Worm (Caenorhabditis elegans) whole organism, L1 larva: ENCODE data around the gene osm-8.

Source experiments
- F16B12.6 ChIP-seq: fragments of 150-350 bp; optimal IDR thresholded peaks from 2 replicates; lab custom pipeline; 2014; ENCODE audit warnings: missing biosample characterization, missing genetic modification characterization
- alr-1 ChIP-seq: fragments of 200-800 bp; sonication (Bioruptor generic); optimal IDR thresholded peaks from 2 replicates; lab custom pipeline; 2018; ENCODE audit warnings: borderline replicate concordance, mild to moderate bottlenecking, missing genetic modification characterization, missing compliant biosample characterization
- aly-2 ChIP-seq: fragments of 150-350 bp; optimal IDR thresholded peaks from 2 replicates; lab custom pipeline; 2014; ENCODE audit warnings: missing biosample characterization, missing genetic modification characterization
- ama-1 ChIP-seq: fragments of 150-350 bp; optimal IDR thresholded peaks from 2 replicates; lab custom pipeline; 2014
- blmp-1 ChIP-seq: fragments of 150-350 bp; optimal IDR thresholded peaks from 2 replicates; lab custom pipeline; 2014; ENCODE audit warnings: missing biosample characterization, missing genetic modification characterization
- ceh-63 ChIP-seq: fragments of 200-800 bp; sonication (Bioruptor generic); optimal IDR thresholded peaks from 2 replicates; lab custom pipeline; 2018; ENCODE audit warnings: mild to moderate bottlenecking, missing genetic modification characterization, missing compliant biosample characterization
- ceh-82 ChIP-seq, 3 experiments: fragments of 150-350 bp in 1 of 3; sonication (generic microtip) in 2 of 3; optimal IDR thresholded peaks; 2 replicates each; lab custom pipeline; 2014 to 2017; ENCODE audit warnings: missing biosample characterization in 3 of 3, missing genetic modification characterization in 3 of 3
- ceh-90 ChIP-seq: sonication (generic microtip); optimal IDR thresholded peaks from 2 replicates; lab custom pipeline; 2016; ENCODE audit warnings: missing genetic modification characterization, missing compliant biosample characterization
- dpl-1 ChIP-seq, 3 experiments: fragments of 150-350 bp in 2 of 3; sonication (generic microtip) in 1 of 3; optimal IDR thresholded peaks; 2 replicates each; lab custom pipeline; 2014 to 2017; ENCODE audit warnings: missing biosample characterization in 3 of 3, missing genetic modification characterization in 3 of 3, missing genetic modification reagents in 3 of 3
- elt-2 ChIP-seq: sonication (generic microtip); optimal IDR thresholded peaks from 2 replicates; lab custom pipeline; 2016; ENCODE audit warnings: missing genetic modification characterization, mild to moderate bottlenecking, inconsistent platforms, missing compliant biosample characterization, missing genetic modification reagents
- fkh-4 ChIP-seq: sonication (generic microtip); optimal IDR thresholded peaks from 2 replicates; lab custom pipeline; 2016; ENCODE audit warnings: missing compliant biosample characterization, missing genetic modification characterization, borderline replicate concordance
- fkh-8 ChIP-seq: sonication (generic microtip); optimal IDR thresholded peaks from 2 replicates; lab custom pipeline; 2016; ENCODE audit warnings: mild to moderate bottlenecking, missing genetic modification characterization, missing compliant biosample characterization
- grh-1 ChIP-seq: fragments of 200-800 bp; sonication (Bioruptor generic); IDR thresholded peaks from 2 replicates; pipeline ENCODE4 v1.3.6; 2022; ENCODE audit warnings: missing genetic modification reagents, missing genetic modification characterization, missing compliant biosample characterization
- irx-1 ChIP-seq: sonication (generic microtip); optimal IDR thresholded peaks from 2 replicates; lab custom pipeline; 2016; ENCODE audit warnings: missing genetic modification characterization, missing compliant biosample characterization
- jun-1 ChIP-seq: fragments of 150-350 bp; optimal IDR thresholded peaks from 2 replicates; lab custom pipeline; 2014; ENCODE audit warnings: missing biosample characterization, missing genetic modification reagents, missing genetic modification characterization
- lin-13 ChIP-seq: fragments of 150-350 bp; optimal IDR thresholded peaks from 2 replicates; lab custom pipeline; 2014; ENCODE audit warnings: missing biosample characterization, missing genetic modification reagents, missing genetic modification characterization
- lin-14 ChIP-seq: fragments of 200-800 bp; sonication (Bioruptor generic); optimal IDR thresholded peaks from 2 replicates; lab custom pipeline; 2018; ENCODE audit warnings: mild to moderate bottlenecking, missing genetic modification characterization, moderate library complexity, missing compliant biosample characterization
- lir-3 ChIP-seq: sonication (generic microtip); optimal IDR thresholded peaks from 2 replicates; lab custom pipeline; 2016; ENCODE audit warnings: mild to moderate bottlenecking, missing genetic modification characterization, moderate library complexity, missing compliant biosample characterization; ENCODE audit not compliant: poor library complexity
- mab-9 ChIP-seq: fragments of 200-800 bp; sonication (Bioruptor generic); IDR thresholded peaks from 2 replicates; pipeline ENCODE4 v1.3.6; 2022; ENCODE audit warnings: missing genetic modification reagents, missing genetic modification characterization, missing compliant biosample characterization
- nhr-11 ChIP-seq: fragments of 150-350 bp; optimal IDR thresholded peaks from 2 replicates; lab custom pipeline; 2014; ENCODE audit warnings: missing biosample characterization, missing genetic modification characterization
- nhr-28 ChIP-seq: fragments of 150-350 bp; optimal IDR thresholded peaks from 2 replicates; lab custom pipeline; 2014; ENCODE audit warnings: missing biosample characterization, missing genetic modification characterization
- nhr-71 ChIP-seq: sonication (generic microtip); optimal IDR thresholded peaks from 2 replicates; lab custom pipeline; 2016; ENCODE audit warnings: mild to moderate bottlenecking, missing genetic modification characterization, moderate library complexity, missing compliant biosample characterization
- nhr-76 ChIP-seq: sonication (generic microtip); optimal IDR thresholded peaks from 2 replicates; lab custom pipeline; 2017; ENCODE audit warnings: missing biosample characterization, missing genetic modification characterization
- nhr-84 ChIP-seq: sonication (generic microtip); optimal IDR thresholded peaks from 2 replicates; lab custom pipeline; 2017; ENCODE audit warnings: missing biosample characterization, missing genetic modification characterization
- nhr-85 ChIP-seq: sonication (generic microtip); peaks from one replicate; lab custom pipeline; 2016; ENCODE audit warnings: missing genetic modification characterization, inconsistent platforms, missing compliant biosample characterization
- nhr-90 ChIP-seq: sonication (generic microtip); optimal IDR thresholded peaks from 2 replicates; lab custom pipeline; 2016; ENCODE audit warnings: mild to moderate bottlenecking, missing genetic modification characterization, missing compliant biosample characterization; ENCODE audit not compliant: poor library complexity
- pax-3 ChIP-seq: fragments of 200-800 bp; sonication (Bioruptor generic); optimal IDR thresholded peaks from 2 replicates; lab custom pipeline; 2018; ENCODE audit warnings: mild to moderate bottlenecking, missing genetic modification characterization, moderate library complexity, missing compliant biosample characterization
- pqm-1 ChIP-seq: sonication (generic microtip); optimal IDR thresholded peaks from 3 replicates; lab custom pipeline; 2017; ENCODE audit warnings: missing biosample characterization, missing genetic modification characterization
- skn-1 ChIP-seq: fragments of 150-350 bp; optimal IDR thresholded peaks from 2 replicates; lab custom pipeline; 2014; ENCODE audit warnings: missing biosample characterization, missing genetic modification characterization
- snpc-4 ChIP-seq: fragments of 150-350 bp; optimal IDR thresholded peaks from 2 replicates; lab custom pipeline; 2014; ENCODE audit warnings: missing biosample characterization, missing genetic modification characterization
- sup-37 ChIP-seq: fragments of 200-800 bp; sonication (Bioruptor generic); optimal IDR thresholded peaks from 2 replicates; lab custom pipeline; 2018; ENCODE audit warnings: mild to moderate bottlenecking, missing genetic modification characterization, missing compliant biosample characterization
- tbx-2 ChIP-seq: sonication (generic microtip); optimal IDR thresholded peaks from 2 replicates; lab custom pipeline; 2016; ENCODE audit warnings: missing genetic modification characterization, missing compliant biosample characterization
- tlp-1 ChIP-seq: fragments of 150-350 bp; optimal IDR thresholded peaks from 2 replicates; lab custom pipeline; 2014; ENCODE audit warnings: missing biosample characterization, missing genetic modification characterization
- unc-130 ChIP-seq: fragments of 150-350 bp; optimal IDR thresholded peaks from 2 replicates; lab custom pipeline; 2017; ENCODE audit warnings: missing biosample characterization, missing genetic modification characterization, inconsistent platforms
- vab-15 ChIP-seq: sonication (generic microtip); optimal IDR thresholded peaks from 2 replicates; lab custom pipeline; 2017; ENCODE audit warnings: missing genotype, mild to moderate bottlenecking, missing genetic modification characterization, missing compliant biosample characterization
- zag-1 ChIP-seq: fragments of 150-350 bp; optimal IDR thresholded peaks from 2 replicates; lab custom pipeline; 2014; ENCODE audit warnings: missing biosample characterization, missing genetic modification characterization
- zip-4 ChIP-seq: fragments of 200-800 bp; sonication (Bioruptor generic); optimal IDR thresholded peaks from 2 replicates; lab custom pipeline; 2018; ENCODE audit warnings: mild to moderate bottlenecking, missing genetic modification characterization, moderate library complexity, missing compliant biosample characterization
- ztf-11 ChIP-seq, 2 experiments: sonication (generic microtip); optimal IDR thresholded peaks; 2 replicates each; lab custom pipeline; 2016 to 2017; ENCODE audit warnings: missing genetic modification characterization in 2 of 2, missing biosample characterization in 1 of 2, missing compliant biosample characterization in 1 of 2
- ztf-4 ChIP-seq: fragments of 150-350 bp; optimal IDR thresholded peaks from 2 replicates; lab custom pipeline; 2014; ENCODE audit warnings: missing biosample characterization, missing genetic modification characterization

Gene osm-8

DNA sequence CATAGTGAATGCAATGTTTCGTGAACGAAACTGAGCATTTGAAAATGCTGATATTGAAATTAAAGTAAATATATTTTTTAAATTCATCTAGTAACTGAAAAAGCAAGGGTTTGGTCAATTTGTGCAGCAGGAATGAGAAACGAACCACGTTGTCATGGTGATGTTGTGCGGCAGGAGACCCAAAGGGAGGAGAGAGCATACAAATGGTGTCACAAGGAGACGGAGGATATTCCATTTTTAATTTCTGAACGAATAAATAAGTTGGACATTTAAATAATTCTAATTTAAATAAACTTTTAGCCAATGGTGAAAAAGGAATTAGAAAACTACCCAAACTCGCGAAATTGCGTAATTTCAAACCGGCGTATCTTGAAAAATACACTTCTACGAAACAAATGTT is 21.7 kb downstream of the osm-8 start, which contains the start of gene mks-3:
Gene mks-3, minus strand, starts transcription at position 101 of the 400 bp plus-strand sequence.
- no peak for TF ChIP-seq blmp-1
- TF ChIP-seq fkh-8 (tag; lab: Kevin White, UChicago), result peak; percentile 8

DNA sequence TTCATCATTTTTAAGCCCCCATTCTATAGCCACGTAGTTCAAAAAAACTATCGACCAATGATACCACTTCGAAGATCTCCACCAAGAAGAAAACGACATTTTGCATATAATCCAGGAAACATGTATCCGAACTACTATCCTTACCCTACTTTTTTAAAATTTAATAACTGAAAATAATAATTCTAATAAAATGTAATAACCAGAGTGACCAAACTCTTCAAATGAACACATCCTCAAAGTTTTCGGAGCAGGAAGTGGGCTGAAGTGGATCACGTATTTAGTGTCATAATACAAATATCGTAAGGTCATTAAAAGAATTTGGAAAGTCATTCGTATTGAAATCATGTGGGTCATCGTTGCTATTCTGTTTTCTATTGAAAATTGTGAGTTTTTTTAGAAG is 27.8 kb downstream of the osm-8 start, which contains the start of gene F35D2.6:
Gene F35D2.6, plus strand, starts transcription at position 301 of the 400 bp plus-strand sequence.
- TF ChIP-seq jun-1 (tag; lab: Kevin White, UChicago) (no peak), irx-1 (tag; lab: Kevin White, UChicago) (no peak), ceh-82 (tag; optimal IDR thresholded peaks at IDR 0.05; lab: Kevin White, UChicago) (no peak), dpl-1 (GFP tag; optimal IDR thresholded peaks at IDR 0.05; lab: Kevin White, UChicago) (no peak), nhr-28 (no peak), zip-4 (GFP tag; lab: Kevin White, UChicago) (no peak), nhr-85 (tag; lab: Kevin White, UChicago) (no peak), grh-1 (GFP tag; lab: Robert Waterston, UW) (no peak), lin-13 (GFP tag; lab: Kevin White, UChicago) (no peak), nhr-90 (tag; lab: Kevin White, UChicago) (no peak), nhr-71 (no peak), ztf-4 (tag; lab: Kevin White, UChicago) (no peak), zag-1 (tag; lab: Kevin White, UChicago) (no peak), vab-15 (tag; lab: Kevin White, UChicago) (no peak), alr-1 (tag; lab: Kevin White, UChicago) (no peak)
- TF ChIP-seq, all 84 proteins: peak for 0

DNA sequence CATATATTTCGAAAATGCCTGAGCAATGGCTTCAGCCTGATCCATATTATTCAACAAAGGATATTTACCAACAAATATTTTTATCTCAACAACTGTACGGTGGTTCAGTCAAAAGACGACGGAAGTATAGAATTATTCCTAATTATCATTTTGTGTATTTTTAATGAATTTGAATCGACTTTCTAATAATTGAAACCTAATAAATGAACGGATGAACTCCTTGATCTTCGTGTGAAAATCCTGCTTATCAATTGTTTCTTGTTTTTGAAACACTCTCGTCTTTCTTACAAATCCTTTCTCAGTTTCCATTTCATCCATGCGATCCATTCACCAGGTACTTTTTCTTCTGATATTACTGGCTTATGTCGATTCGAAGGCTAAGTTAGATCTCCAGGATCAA is 29.6 kb downstream of the osm-8 start, which contains the start of gene F35D2.1:
Gene F35D2.1, plus strand, starts transcription at position 301 of the 400 bp plus-strand sequence.
- TF ChIP-seq nhr-76 (no peak), lin-14 (GFP tag; lab: Kevin White, UChicago) (no peak), mab-9 (GFP tag; lab: Robert Waterston, UW) (no peak), sup-37 (GFP tag; lab: Kevin White, UChicago) (no peak), ceh-90 (tag; lab: Kevin White, UChicago) (no peak), jun-1 (tag; lab: Kevin White, UChicago) (no peak), nhr-85 (tag; lab: Kevin White, UChicago) (no peak), pax-3 (tag; lab: Kevin White, UChicago) (no peak), F16B12.6 (tag; lab: Kevin White, UChicago) (no peak), unc-130 (tag; lab: Kevin White, UChicago) (no peak), tlp-1 (tag; lab: Kevin White, UChicago) (no peak), nhr-28 (no peak), nhr-84 (no peak), aly-2 (no peak), pqm-1 (tag; lab: Kevin White, UChicago) (no peak), zag-1 (tag; lab: Kevin White, UChicago) (no peak)

DNA sequence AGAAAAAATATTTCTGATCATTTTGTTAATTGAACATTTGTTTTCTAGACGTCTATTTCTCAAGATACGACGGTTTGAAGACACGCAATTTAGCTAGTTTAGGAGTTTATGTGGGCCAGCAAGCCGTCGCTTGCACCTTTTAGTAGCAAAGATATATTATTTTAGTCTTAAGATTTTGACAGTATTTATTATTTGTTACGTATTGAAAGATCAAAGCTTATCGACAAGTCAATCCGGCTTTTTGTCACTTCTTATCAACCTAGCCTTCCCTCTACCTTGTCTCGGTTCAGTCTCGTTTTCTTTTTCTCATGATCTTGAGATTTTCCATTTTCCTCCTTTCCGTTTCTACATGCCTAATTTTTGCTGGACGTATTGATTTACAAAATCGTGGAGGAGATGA is 31.1 kb downstream of the osm-8 start, which contains the start of gene F35D2.2:
Gene F35D2.2, plus strand, starts transcription at position 301 of the 400 bp plus-strand sequence.
- TF ChIP-seq skn-1 (tag; lab: Kevin White, UChicago) (no peak), fkh-8 (tag; lab: Kevin White, UChicago) (no peak), snpc-4 (tag; lab: Kevin White, UChicago) (no peak), pax-3 (tag; lab: Kevin White, UChicago) (no peak), ztf-11 (tag; optimal IDR thresholded peaks at IDR 0.05; lab: Kevin White, UChicago) (no peak), irx-1 (tag; lab: Kevin White, UChicago) (no peak), nhr-90 (tag; lab: Kevin White, UChicago) (no peak), tbx-2 (no peak), fkh-4 (tag; lab: Kevin White, UChicago) (no peak), elt-2 (tag; lab: Kevin White, UChicago) (no peak), dpl-1 (GFP tag; optimal IDR thresholded peaks at IDR 0.05; lab: Kevin White, UChicago) (no peak), lir-3 (tag; lab: Kevin White, UChicago) (no peak), nhr-11 (tag; lab: Kevin White, UChicago) (no peak), ama-1 (lab: Kevin White, UChicago) (no peak), ceh-63 (GFP tag; lab: Kevin White, UChicago) (no peak), lin-14 (GFP tag; lab: Kevin White, UChicago) (no peak)
